Fruit fly (Drosophila melanogaster) whole organism, embryonic: ENCODE measurements around the gene CG14014.
A peak's percentile ranks its signal among the peaks of the same experiment; 100 is the strongest.

Experiments
- CG10274 ChIP-seq: fragments of 200-800 bp; sonication (Bioruptor generic); optimal IDR thresholded peaks from 3 replicates; lab custom pipeline; 2017; ENCODE audit warnings: missing biosample characterization, mild to moderate bottlenecking, missing genetic modification characterization
- CG10366 ChIP-seq: fragments of 200-800 bp; sonication (Bioruptor generic); IDR thresholded peaks from 2 replicates; pipeline ENCODE4 v1.3.6; 2022; ENCODE audit warnings: missing biosample characterization, missing genetic modification characterization
- CG12236 ChIP-seq: fragments of 200-800 bp; sonication (Bioruptor generic); optimal IDR thresholded peaks from 2 replicates; lab custom pipeline; 2016; ENCODE audit warnings: missing biosample characterization, missing genetic modification characterization
- CG1233 ChIP-seq: fragments of 200-800 bp; sonication (Bioruptor generic); optimal IDR thresholded peaks from 4 replicates; lab custom pipeline; 2018; ENCODE audit warnings: missing biosample characterization, mild to moderate bottlenecking, missing genetic modification characterization
- CG13424 ChIP-seq: fragments of 200-800 bp; sonication (Bioruptor generic); optimal IDR thresholded peaks from 2 replicates; lab custom pipeline; 2019; ENCODE audit warnings: missing biosample characterization, mild to moderate bottlenecking, missing genetic modification characterization, moderate library complexity
- CG13775 ChIP-seq: fragments of 200-800 bp; sonication (Bioruptor generic); optimal IDR thresholded peaks from 3 replicates; lab custom pipeline; 2017; ENCODE audit warnings: missing biosample characterization, mild to moderate bottlenecking, missing genetic modification characterization
- CG13894 ChIP-seq: fragments of 200-800 bp; sonication (Bioruptor generic); optimal IDR thresholded peaks from 3 replicates; lab custom pipeline; 2018; ENCODE audit warnings: missing biosample characterization, mild to moderate bottlenecking, missing genetic modification characterization, moderate library complexity
- CG16863 ChIP-seq: fragments of 200-800 bp; sonication (Bioruptor generic); optimal IDR thresholded peaks from 3 replicates; lab custom pipeline; 2016; ENCODE audit warnings: missing biosample characterization, missing genetic modification characterization
- CG17186 ChIP-seq: fragments of 200-800 bp; sonication (Bioruptor generic); optimal IDR thresholded peaks from 3 replicates; lab custom pipeline; 2017; ENCODE audit warnings: missing biosample characterization, missing genetic modification reagents, missing genetic modification characterization
- CG17359 ChIP-seq: fragments of 200-800 bp; sonication (Bioruptor generic); optimal IDR thresholded peaks from 3 replicates; lab custom pipeline; 2018; ENCODE audit warnings: missing biosample characterization, mild to moderate bottlenecking, missing genetic modification characterization, moderate library complexity
- CG17829 ChIP-seq: fragments of 200-800 bp; optimal IDR thresholded peaks from 2 replicates; lab custom pipeline; 2019; ENCODE audit warnings: missing biosample characterization, mild to moderate bottlenecking, missing genetic modification characterization, moderate library complexity
- CG18011 ChIP-seq: fragments of 200-800 bp; sonication (Bioruptor generic); optimal IDR thresholded peaks from 2 replicates; lab custom pipeline; 2017; ENCODE audit warnings: missing biosample characterization, missing genetic modification characterization, mild to moderate bottlenecking, moderate library complexity, missing genotype
- CG18262 ChIP-seq: fragments of 200-800 bp; optimal IDR thresholded peaks from 3 replicates; lab custom pipeline; 2019; ENCODE audit warnings: missing biosample characterization, mild to moderate bottlenecking, missing genetic modification characterization, moderate library complexity
- CG18476 ChIP-seq: fragments of 200-800 bp; sonication (Bioruptor generic); optimal IDR thresholded peaks from 2 replicates; lab custom pipeline; 2016; ENCODE audit warnings: missing biosample characterization, mild to moderate bottlenecking, missing genetic modification characterization
- CG2875 ChIP-seq: fragments of 200-800 bp; sonication (Bioruptor generic); optimal IDR thresholded peaks from 2 replicates; lab custom pipeline; 2017; ENCODE audit warnings: missing biosample characterization, mild to moderate bottlenecking, missing genetic modification characterization, missing genetic modification reagents
- CG30020 ChIP-seq: fragments of 200-800 bp; optimal IDR thresholded peaks from 2 replicates; lab custom pipeline; 2019; ENCODE audit warnings: missing biosample characterization, mild to moderate bottlenecking, missing genetic modification characterization, moderate library complexity
- CG30403 ChIP-seq: fragments of 200-800 bp; sonication (Bioruptor generic); optimal IDR thresholded peaks from 3 replicates; lab custom pipeline; 2016; ENCODE audit warnings: missing biosample characterization, missing genetic modification characterization
- CG42726 ChIP-seq: fragments of 200-800 bp; sonication (Bioruptor generic); IDR thresholded peaks from 2 replicates; pipeline ENCODE4 v1.3.6; 2022; ENCODE audit warnings: missing biosample characterization, missing genetic modification characterization; ENCODE audit not compliant: partially characterized antibody
- CG4360 ChIP-seq: fragments of 200-800 bp; sonication (Bioruptor generic); IDR thresholded peaks from 2 replicates; pipeline ENCODE4 v1.3.6; 2022; ENCODE audit warnings: missing biosample characterization, missing genetic modification characterization
- CoRest ChIP-seq: fragments of 200-800 bp; sonication (Bioruptor generic); optimal IDR thresholded peaks from 3 replicates; lab custom pipeline; 2018; ENCODE audit warnings: missing biosample characterization, mild to moderate bottlenecking, missing genetic modification characterization, moderate library complexity
- Doc2 ChIP-seq: fragments of 200-800 bp; sonication (Bioruptor generic); IDR thresholded peaks from 2 replicates; pipeline ENCODE4 v1.3.6; 2022; ENCODE audit warnings: missing biosample characterization, missing genetic modification characterization
- Ets97D ChIP-seq: fragments of 200-800 bp; sonication (Bioruptor generic); optimal IDR thresholded peaks from 3 replicates; lab custom pipeline; 2016; ENCODE audit warnings: missing biosample characterization, missing genetic modification characterization
- Gsc ChIP-seq: fragments of 200-800 bp; sonication (Bioruptor generic); IDR thresholded peaks from 2 replicates; pipeline ENCODE4 v1.3.6; 2022; ENCODE audit warnings: missing biosample characterization, missing genetic modification characterization
- MTF-1 ChIP-seq: fragments of 200-800 bp; sonication (Bioruptor generic); optimal IDR thresholded peaks from 2 replicates; lab custom pipeline; 2018; ENCODE audit warnings: missing biosample characterization, mild to moderate bottlenecking, missing genetic modification characterization, borderline replicate concordance
- Nf-YB ChIP-seq: fragments of 200-800 bp; sonication (Bioruptor generic); optimal IDR thresholded peaks from 3 replicates; lab custom pipeline; 2019; ENCODE audit warnings: missing biosample characterization, mild to moderate bottlenecking, missing genetic modification characterization, moderate library complexity
- NfI ChIP-seq: fragments of 200-800 bp; sonication (Bioruptor generic); optimal IDR thresholded peaks from 3 replicates; lab custom pipeline; 2018; ENCODE audit warnings: missing biosample characterization, mild to moderate bottlenecking, missing genetic modification characterization, moderate library complexity
- Oaz ChIP-seq: fragments of 200-800 bp; sonication (Bioruptor generic); IDR thresholded peaks from 2 replicates; pipeline ENCODE4 v1.3.6; 2022; ENCODE audit warnings: missing biosample characterization, missing genetic modification characterization
- Rx ChIP-seq: fragments of 200-800 bp; sonication (Bioruptor generic); IDR thresholded peaks from 2 replicates; pipeline ENCODE4 v1.3.6; 2022; ENCODE audit warnings: missing biosample characterization, missing genetic modification characterization
- ab ChIP-seq: fragments of 200-800 bp; sonication (Bioruptor generic); optimal IDR thresholded peaks from 2 replicates; lab custom pipeline; 2016; ENCODE audit warnings: missing biosample characterization, missing genetic modification characterization
- az2 ChIP-seq: fragments of 200-800 bp; sonication (Bioruptor generic); optimal IDR thresholded peaks from 3 replicates; lab custom pipeline; 2016; ENCODE audit warnings: missing biosample characterization, missing genetic modification characterization
- bbx ChIP-seq: fragments of 200-800 bp; sonication (Bioruptor generic); IDR thresholded peaks from 2 replicates; pipeline ENCODE4 v1.3.6; 2022; ENCODE audit warnings: missing biosample characterization, missing genetic modification characterization; ENCODE audit not compliant: partially characterized antibody
- cg ChIP-seq: fragments of 200-800 bp; sonication (Bioruptor generic); optimal IDR thresholded peaks from 3 replicates; lab custom pipeline; 2019; ENCODE audit warnings: missing biosample characterization, mild to moderate bottlenecking, missing genetic modification characterization, moderate library complexity
- crc ChIP-seq: fragments of 200-800 bp; sonication (Bioruptor generic); optimal IDR thresholded peaks from 2 replicates; lab custom pipeline; 2016; ENCODE audit warnings: missing biosample characterization, missing genetic modification characterization
- ewg ChIP-seq: fragments of 200-800 bp; sonication (Bioruptor generic); optimal IDR thresholded peaks from 3 replicates; lab custom pipeline; 2017; ENCODE audit warnings: mild to moderate bottlenecking, missing biosample characterization, missing genetic modification reagents, missing genetic modification characterization
- fd96Cb ChIP-seq: fragments of 200-800 bp; sonication (Bioruptor generic); optimal IDR thresholded peaks from 2 replicates; lab custom pipeline; 2018; ENCODE audit warnings: missing biosample characterization, mild to moderate bottlenecking, missing genetic modification characterization, moderate library complexity
- gfzf ChIP-seq: fragments of 200-800 bp; sonication (Bioruptor generic); optimal IDR thresholded peaks from 2 replicates; lab custom pipeline; 2016; ENCODE audit warnings: missing biosample characterization, mild to moderate bottlenecking, missing genetic modification characterization, moderate library complexity
- gro ChIP-seq: fragments of 200-800 bp; sonication (Bioruptor generic); optimal IDR thresholded peaks from 2 replicates; lab custom pipeline; 2016; ENCODE audit warnings: missing biosample characterization, missing genetic modification characterization
- gsb-n ChIP-seq: fragments of 200-800 bp; sonication (Bioruptor generic); optimal IDR thresholded peaks from 3 replicates; lab custom pipeline; 2018; ENCODE audit warnings: missing biosample characterization, mild to moderate bottlenecking, missing genetic modification characterization
- jumu ChIP-seq: fragments of 200-800 bp; sonication (Bioruptor generic); optimal IDR thresholded peaks from 3 replicates; lab custom pipeline; 2016; ENCODE audit warnings: missing biosample characterization, missing genetic modification characterization
- lab ChIP-seq: fragments of 200-800 bp; sonication (Bioruptor generic); optimal IDR thresholded peaks from 3 replicates; lab custom pipeline; 2017; ENCODE audit warnings: missing biosample characterization, missing genetic modification characterization, mild to moderate bottlenecking, moderate library complexity, missing genetic modification reagents
- lilli ChIP-seq: fragments of 200-800 bp; sonication (Bioruptor generic); optimal IDR thresholded peaks from 3 replicates; lab custom pipeline; 2016; ENCODE audit warnings: missing biosample characterization, missing genetic modification characterization
- lmd ChIP-seq: fragments of 200-800 bp; sonication (Bioruptor generic); IDR thresholded peaks from 2 replicates; pipeline ENCODE4 v1.3.6; 2022; ENCODE audit warnings: missing biosample characterization, missing genetic modification characterization
- luna ChIP-seq: fragments of 200-800 bp; sonication (Bioruptor generic); optimal IDR thresholded peaks from 2 replicates; lab custom pipeline; 2016; ENCODE audit warnings: missing biosample characterization, missing genetic modification characterization
- p53 ChIP-seq: fragments of 200-800 bp; sonication (Bioruptor generic); optimal IDR thresholded peaks from 2 replicates; lab custom pipeline; 2016; ENCODE audit warnings: missing biosample characterization, missing genetic modification characterization
- pum ChIP-seq: fragments of 200-800 bp; sonication (Bioruptor generic); optimal IDR thresholded peaks from 2 replicates; lab custom pipeline; 2016; ENCODE audit warnings: missing biosample characterization, missing genetic modification characterization
- scrt ChIP-seq: fragments of 200-800 bp; sonication (Bioruptor generic); optimal IDR thresholded peaks from 2 replicates; lab custom pipeline; 2018; ENCODE audit warnings: missing biosample characterization, mild to moderate bottlenecking, missing genetic modification characterization, moderate library complexity
- slou ChIP-seq: fragments of 200-800 bp; sonication (Bioruptor generic); optimal IDR thresholded peaks from 3 replicates; lab custom pipeline; 2016; ENCODE audit warnings: missing biosample characterization, missing genetic modification characterization
- ssp ChIP-seq: fragments of 200-800 bp; sonication (Bioruptor generic); IDR thresholded peaks from 2 replicates; pipeline ENCODE4 v1.3.6; 2022; ENCODE audit warnings: missing biosample characterization, missing genetic modification characterization
- stwl ChIP-seq: fragments of 200-800 bp; sonication (Bioruptor generic); optimal IDR thresholded peaks from 3 replicates; lab custom pipeline; 2018; ENCODE audit warnings: missing biosample characterization, mild to moderate bottlenecking, missing genetic modification characterization, moderate library complexity
- zen ChIP-seq: fragments of 200-800 bp; sonication (Bioruptor generic); optimal IDR thresholded peaks from 3 replicates; lab custom pipeline; 2018; ENCODE audit warnings: missing biosample characterization, mild to moderate bottlenecking, missing genetic modification characterization, moderate library complexity

CG14014 gene

dm6 chr2L:5519846-5520384, 30.7 kb downstream of the CG14014 start, which contains the start of the genes CG7382 and cl (continued):
- no peak for TF ChIP-seq CG2875
- no peak for TF ChIP-seq CG17359 (tag; lab: Kevin White, UChicago)
- no peak for TF ChIP-seq Ets97D (GFP tag; lab: Kevin White, UChicago)
- TF ChIP-seq CG17186 (GFP tag; lab: Kevin White, UChicago): peak; percentile 20
- peak; percentile 70 for TF ChIP-seq CG30403 (GFP tag; lab: Kevin White, UChicago)
- TF ChIP-seq fd96Cb (tag; lab: Kevin White, UChicago): peak; percentile 11
- peak; percentile 4 for TF ChIP-seq stwl (tag; lab: Kevin White, UChicago)
- TF ChIP-seq gro (GFP tag; lab: Kevin White, UChicago): no peak
- no peak for TF ChIP-seq pum
- TF ChIP-seq CG18476: peak; percentile 16
- TF ChIP-seq gsb-n (tag; lab: Kevin White, UChicago): no peak
- no peak for TF ChIP-seq MTF-1
- TF ChIP-seq Oaz (GFP tag; lab: Robert Waterston, UW): no peak
- TF ChIP-seq jumu: no peak
- TF ChIP-seq CG1233 (GFP tag; lab: Kevin White, UChicago): no peak
- peak; percentile 33; the same call in 1 of the 2 replicates for TF ChIP-seq lmd (GFP tag; lab: Robert Waterston, UW)
- no peak for TF ChIP-seq CG12236 (GFP tag; lab: Kevin White, UChicago)
- TF ChIP-seq CG18011 (GFP tag; lab: Kevin White, UChicago): no peak
- peak; percentile 41 for TF ChIP-seq CG13894
- TF ChIP-seq zen: peak; percentile 42
- TF ChIP-seq gfzf: peak; percentile 60
- TF ChIP-seq CG42726 (GFP tag; lab: Robert Waterston, UW): no peak
- TF ChIP-seq lilli (GFP tag; lab: Kevin White, UChicago): peak; percentile 41
- peak; percentile 54 for TF ChIP-seq az2 (GFP tag; lab: Kevin White, UChicago)
- TF ChIP-seq ab (GFP tag; lab: Kevin White, UChicago): no peak
- TF ChIP-seq CG13775 (GFP tag; lab: Kevin White, UChicago): peak; percentile 47
- peak; percentile 73 for TF ChIP-seq CG13424 (tag; lab: Kevin White, UChicago)
- no peak for TF ChIP-seq Rx (GFP tag; lab: Robert Waterston, UW)
- no peak for TF ChIP-seq lab (GFP tag; lab: Kevin White, UChicago)
- no peak for TF ChIP-seq scrt (GFP tag; lab: Kevin White, UChicago)
- peak; percentile 42 for TF ChIP-seq CG30020 (tag; lab: Kevin White, UChicago)
- no peak for TF ChIP-seq crc
- TF ChIP-seq p53: no peak
- TF ChIP-seq CG10274 (GFP tag; lab: Kevin White, UChicago): no peak
- no peak for TF ChIP-seq Gsc (GFP tag; lab: Robert Waterston, UW)
- no peak for TF ChIP-seq CG16863 (GFP tag; lab: Kevin White, UChicago)
- TF ChIP-seq CoRest: peak; percentile 76
- TF ChIP-seq NfI (GFP tag; lab: Kevin White, UChicago): peak; percentile 43
- peak; percentile 23 for TF ChIP-seq slou
- TF ChIP-seq CG4360 (GFP tag; lab: Robert Waterston, UW): 0 out of 2 replicates have a peak, but pooled peaks have one; percentile 38
- TF ChIP-seq CG10366 (GFP tag; lab: Robert Waterston, UW): no peak
- peak; percentile 56 for TF ChIP-seq CG18262 (tag; lab: Kevin White, UChicago)
- peak; percentile 15 for TF ChIP-seq Nf-YB (GFP tag; lab: Kevin White, UChicago)
- no peak for TF ChIP-seq luna (GFP tag; lab: Kevin White, UChicago)
- TF ChIP-seq CG17829 (tag; lab: Kevin White, UChicago): peak; percentile 72
- no peak for TF ChIP-seq cg
- TF ChIP-seq Doc2 (GFP tag; lab: Robert Waterston, UW): no peak
- no peak for TF ChIP-seq ewg
- TF ChIP-seq bbx (GFP tag; lab: Robert Waterston, UW): no peak
- no peak for TF ChIP-seq ssp (GFP tag; lab: Robert Waterston, UW)
